Comparison of ENCODE assay signal across 2 fruit fly cellular contexts in the genomic region with DNA sequence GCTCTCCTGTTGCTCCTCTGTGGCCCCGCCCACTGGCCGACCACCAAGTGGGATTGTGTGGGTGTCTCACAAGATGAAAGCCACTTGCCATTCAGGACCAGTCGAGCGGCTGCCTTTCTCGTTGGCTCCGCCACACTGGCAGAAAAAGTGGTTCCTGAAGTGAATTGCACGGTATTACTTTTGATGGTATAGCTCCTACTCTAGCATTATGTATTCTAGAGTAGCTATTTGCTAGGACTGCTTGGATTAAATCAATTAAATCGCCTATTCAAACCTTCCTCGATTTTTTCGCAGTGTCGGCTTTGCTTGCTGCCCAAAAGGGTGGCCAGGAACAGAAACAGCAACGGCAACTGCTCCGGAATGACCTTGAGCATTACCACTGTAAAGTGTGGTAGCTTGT.
TF ChIP-seq lines count a peak whose summit lies in the region.

No protein-coding gene starts in this region.

TF ChIP-seq in whole organism, embryonic, 481 proteins besides CTCF, POLR2A, EP300 and RAD21 (continued from another document and continues in another):
- TF ChIP-seq Abd-B (GFP tag; optimal IDR thresholded peaks at IDR 0.05; lab: Kevin White, UChicago) (no peak), CG12236 (GFP tag; optimal IDR thresholded peaks at IDR 0.05; lab: Kevin White, UChicago) (no peak), CG18599 (GFP tag; optimal IDR thresholded peaks at IDR 0.05; lab: Kevin White, UChicago) (peak; percentile 90), bowl (GFP tag; IDR thresholded peaks at IDR 0.05; lab: Robert Waterston, UW) (no peak), lov (optimal IDR thresholded peaks at IDR 0.05; lab: Kevin White, UChicago) (no peak), lov (GFP tag; IDR thresholded peaks at IDR 0.05; lab: Robert Waterston, UW) (no peak), abd-A (tag; optimal IDR thresholded peaks at IDR 0.05; lab: Kevin White, UChicago) (no peak), vnd (GFP tag; IDR thresholded peaks at IDR 0.05; lab: Robert Waterston, UW; ENCODE audit: partially characterized antibody) (no peak), vfl (GFP tag; optimal IDR thresholded peaks at IDR 0.05; lab: Kevin White, UChicago) (no peak), CG12071 (GFP tag; optimal IDR thresholded peaks at IDR 0.05; lab: Kevin White, UChicago) (peak; percentile 49), Sin3A (optimal IDR thresholded peaks at IDR 0.05; lab: Kevin White, UChicago) (no peak), Ets65A (GFP tag; lab: Kevin White, UChicago) (peak; percentile 96), gcm (GFP tag; optimal IDR thresholded peaks at IDR 0.05; lab: Kevin White, UChicago) (no peak), CG31441 (GFP tag; IDR thresholded peaks at IDR 0.05; lab: Robert Waterston, UW) (no peak), ato (GFP tag; IDR thresholded peaks at IDR 0.05; lab: Robert Waterston, UW; ENCODE audit: partially characterized antibody) (no peak), sima (GFP tag; optimal IDR thresholded peaks at IDR 0.05; lab: Kevin White, UChicago) (peak; percentile 29), h (optimal IDR thresholded peaks at IDR 0.05; lab: Kevin White, UChicago) (no peak), CHES-1-like (GFP tag; optimal IDR thresholded peaks at IDR 0.05; lab: Kevin White, UChicago) (no peak), NFAT (GFP tag; IDR thresholded peaks at IDR 0.05; lab: Robert Waterston, UW) (0 out of 2 replicates have a peak, but pooled peaks have one; percentile 30), cad (GFP tag; optimal IDR thresholded peaks at IDR 0.05; lab: Kevin White, UChicago) (no peak), Hsf (GFP tag; optimal IDR thresholded peaks at IDR 0.05; lab: Kevin White, UChicago) (no peak), CG10366 (GFP tag; IDR thresholded peaks at IDR 0.05; lab: Robert Waterston, UW) (no peak), ind (GFP tag; optimal IDR thresholded peaks at IDR 0.05; lab: Kevin White, UChicago) (peak; percentile 67), wdn (GFP tag; IDR thresholded peaks at IDR 0.05; lab: Robert Waterston, UW) (no peak), CG1603 (tag; optimal IDR thresholded peaks at IDR 0.05; lab: Kevin White, UChicago) (no peak), CG33557 (GFP tag; optimal IDR thresholded peaks at IDR 0.05; lab: Kevin White, UChicago) (no peak), Bgb (GFP tag; IDR thresholded peaks at IDR 0.05; lab: Robert Waterston, UW; ENCODE audit: partially characterized antibody) (no peak), trh (GFP tag; optimal IDR thresholded peaks at IDR 0.05; lab: Kevin White, UChicago) (no peak), CG14441 (GFP tag; IDR thresholded peaks at IDR 0.05; lab: Robert Waterston, UW) (peak; percentile 64), pnt (GFP tag; optimal IDR thresholded peaks at IDR 0.05; lab: Kevin White, UChicago) (no peak), Fer2 (tag; optimal IDR thresholded peaks at IDR 0.05; lab: Kevin White, UChicago) (peak; percentile 14), CG3995 (GFP tag; optimal IDR thresholded peaks at IDR 0.05; lab: Kevin White, UChicago) (no peak), Hey (tag; optimal IDR thresholded peaks at IDR 0.05; lab: Kevin White, UChicago) (no peak), CG14710 (tag; optimal IDR thresholded peaks at IDR 0.05; lab: Kevin White, UChicago) (no peak), Stat92E (GFP tag; optimal IDR thresholded peaks at IDR 0.05; lab: Kevin White, UChicago) (no peak), zfh2 (GFP tag; optimal IDR thresholded peaks at IDR 0.05; lab: Kevin White, UChicago) (peak; percentile 31), Hr51 (GFP tag; optimal IDR thresholded peaks at IDR 0.05; lab: Kevin White, UChicago) (peak in 1 of 2 experiments; percentile 9), knrl (GFP tag; IDR thresholded peaks at IDR 0.05; lab: Robert Waterston, UW; ENCODE audit: partially characterized antibody) (no peak), CG4360 (GFP tag; IDR thresholded peaks at IDR 0.05; lab: Robert Waterston, UW) (no peak), MTF-1 (GFP tag; optimal IDR thresholded peaks at IDR 0.05; lab: Kevin White, UChicago; ENCODE audit: borderline replicate concordance) (no peak), dysf (GFP tag; IDR thresholded peaks at IDR 0.05; lab: Robert Waterston, UW) (peak; percentile 64; the same call in 1 of the 3 replicates), CG16863 (GFP tag; optimal IDR thresholded peaks at IDR 0.05; lab: Kevin White, UChicago) (no peak), CG7963 (GFP tag; IDR thresholded peaks at IDR 0.05; lab: Robert Waterston, UW; ENCODE audit: partially characterized antibody) (no peak), pzg (GFP tag; optimal IDR thresholded peaks at IDR 0.05; lab: Kevin White, UChicago) (no peak), CG1024 (GFP tag; IDR thresholded peaks at IDR 0.05; lab: Robert Waterston, UW) (peak; percentile 44; the same call in 1 of the 2 replicates), Chrac-16 (GFP tag; optimal IDR thresholded peaks at IDR 0.05; lab: Kevin White, UChicago) (no peak), CG17829 (tag; optimal IDR thresholded peaks at IDR 0.05; lab: Kevin White, UChicago) (no peak), ttk (GFP tag; IDR thresholded peaks at IDR 0.05; lab: Robert Waterston, UW) (peak; percentile 27; the same call in 1 of the 2 replicates), tap (tag; optimal IDR thresholded peaks at IDR 0.05; lab: Kevin White, UChicago) (no peak), CG11247 (GFP tag; IDR thresholded peaks at IDR 0.05; lab: Robert Waterston, UW) (peak; percentile 31; the same call in 1 of the 2 replicates), cas (GFP tag; IDR thresholded peaks at IDR 0.05; lab: Robert Waterston, UW) (no peak), lab (GFP tag; optimal IDR thresholded peaks at IDR 0.05; lab: Kevin White, UChicago) (peak; percentile 86), CG8290 (GFP tag; optimal IDR thresholded peaks at IDR 0.05; lab: Kevin White, UChicago) (no peak), CG8290 (tag; optimal IDR thresholded peaks at IDR 0.05; lab: Kevin White, UChicago) (no peak), scrt (GFP tag; optimal IDR thresholded peaks at IDR 0.05; lab: Kevin White, UChicago) (peak; percentile 72), CG10431 (GFP tag; optimal IDR thresholded peaks at IDR 0.05; lab: Kevin White, UChicago) (no peak), CG2116 (GFP tag; optimal IDR thresholded peaks at IDR 0.05; lab: Kevin White, UChicago) (no peak), CG12104 (GFP tag; optimal IDR thresholded peaks at IDR 0.05; lab: Kevin White, UChicago) (no peak), CG17359 (tag; optimal IDR thresholded peaks at IDR 0.05; lab: Kevin White, UChicago) (peak; percentile 9), Meics (GFP tag; optimal IDR thresholded peaks at IDR 0.05; lab: Kevin White, UChicago) (peak; percentile 72), crc (GFP tag; optimal IDR thresholded peaks at IDR 0.05; lab: Kevin White, UChicago) (no peak), Mad (GFP tag; optimal IDR thresholded peaks at IDR 0.05; lab: Kevin White, UChicago) (no peak), CG3847 (GFP tag; IDR thresholded peaks at IDR 0.05; lab: Robert Waterston, UW) (no peak), CG2889 (GFP tag; IDR thresholded peaks at IDR 0.05; lab: Robert Waterston, UW) (0 out of 3 replicates have a peak, but pooled peaks have one; percentile 28)

TF ChIP-seq in whole organism, prepupa, 60 proteins besides CTCF, POLR2A, EP300 and RAD21 (continued from another document):
- TF ChIP-seq Hr39 (GFP tag; optimal IDR thresholded peaks at IDR 0.05; lab: Kevin White, UChicago) (peak; percentile 11), fd59A (GFP tag; optimal IDR thresholded peaks at IDR 0.05; lab: Kevin White, UChicago) (peak; percentile 3), Eip75B (GFP tag; optimal IDR thresholded peaks at IDR 0.05; lab: Kevin White, UChicago) (peak; percentile 40), dsx (GFP tag; optimal IDR thresholded peaks at IDR 0.05; lab: Kevin White, UChicago; ENCODE audit: poor library complexity, severe bottlenecking) (peak; percentile 55), CG15336 (GFP tag; IDR thresholded peaks at IDR 0.05; lab: Robert Waterston, UW) (peak; percentile 22; the same call in 1 of the 2 replicates), CG6276 (GFP tag; optimal IDR thresholded peaks at IDR 0.05; lab: Kevin White, UChicago) (no peak), CG3032 (tag; optimal IDR thresholded peaks at IDR 0.05; lab: Kevin White, UChicago) (peak; percentile 53), CG31627 (GFP tag; optimal IDR thresholded peaks at IDR 0.05; lab: Kevin White, UChicago) (peak; percentile 3), salr (GFP tag; optimal IDR thresholded peaks at IDR 0.05; lab: Kevin White, UChicago) (no peak), Sox102F (GFP tag; optimal IDR thresholded peaks at IDR 0.05; lab: Kevin White, UChicago) (no peak), eg (GFP tag; IDR thresholded peaks at IDR 0.05; lab: Robert Waterston, UW) (0 out of 3 replicates have a peak, but pooled peaks have one; percentile 41), Eip93F (GFP tag; optimal IDR thresholded peaks at IDR 0.05; lab: Kevin White, UChicago) (no peak), CG3919 (GFP tag; optimal IDR thresholded peaks at IDR 0.05; lab: Kevin White, UChicago) (peak; percentile 62), CG6792 (GFP tag; optimal IDR thresholded peaks at IDR 0.05; lab: Kevin White, UChicago) (no peak), Ets21C (GFP tag; optimal IDR thresholded peaks at IDR 0.05; lab: Kevin White, UChicago) (no peak), Met (GFP tag; optimal IDR thresholded peaks at IDR 0.05; lab: Kevin White, UChicago) (no peak), CG7368 (GFP tag; optimal IDR thresholded peaks at IDR 0.05; lab: Kevin White, UChicago) (peak; percentile 13), ss (GFP tag; optimal IDR thresholded peaks at IDR 0.05; lab: Kevin White, UChicago) (peak in 1 of 2 experiments; percentile 54), CG8632 (GFP tag; optimal IDR thresholded peaks at IDR 0.05; lab: Kevin White, UChicago) (no peak), acj6 (GFP tag; optimal IDR thresholded peaks at IDR 0.05; lab: Kevin White, UChicago) (peak; percentile 17)
